Worm (Caenorhabditis elegans) whole organism, late embryonic: ENCODE measurements around the gene F42E11.3.

Experiments
- ceh-18 ChIP-seq: sonication (generic microtip); optimal IDR thresholded peaks from 2 replicates; lab custom pipeline; 2016; ENCODE audit warnings: missing genetic modification characterization, missing compliant biosample characterization
- ceh-30 ChIP-seq: fragments of 150-350 bp; optimal IDR thresholded peaks from 2 replicates; lab custom pipeline; 2014; ENCODE audit warnings: missing biosample characterization, missing genetic modification characterization
- ceh-34 ChIP-seq: sonication (generic microtip); optimal IDR thresholded peaks from 2 replicates; lab custom pipeline; 2016; ENCODE audit warnings: mild to moderate bottlenecking, missing genetic modification characterization, missing compliant biosample characterization
- dve-1 ChIP-seq: sonication (generic microtip); optimal IDR thresholded peaks from 2 replicates; lab custom pipeline; 2017; ENCODE audit warnings: antibody characterized with exemption, mild to moderate bottlenecking, missing genetic modification characterization, missing compliant biosample characterization
- hlh-30 ChIP-seq: sonication (generic microtip); optimal IDR thresholded peaks from 2 replicates; lab custom pipeline; 2017; ENCODE audit warnings: antibody characterized with exemption, missing genetic modification characterization, missing compliant biosample characterization; ENCODE audit not compliant: insufficient read depth
- lin-11 ChIP-seq: fragments of 200-800 bp; sonication (Bioruptor generic); optimal IDR thresholded peaks from 2 replicates; lab custom pipeline; 2018; ENCODE audit warnings: mild to moderate bottlenecking, missing genetic modification characterization, missing compliant biosample characterization
- pha-4 ChIP-seq: fragments of 150-350 bp; optimal IDR thresholded peaks from 2 replicates; lab custom pipeline; 2018; ENCODE audit warnings: missing biosample characterization, missing genetic modification reagents, missing genetic modification characterization
- pros-1 ChIP-seq: fragments of 150-350 bp; optimal IDR thresholded peaks from 2 replicates; lab custom pipeline; 2014; ENCODE audit warnings: missing biosample characterization, missing genetic modification reagents, missing genetic modification characterization
- unc-86 ChIP-seq: sonication (generic microtip); optimal IDR thresholded peaks from 2 replicates; lab custom pipeline; 2016; ENCODE audit warnings: missing genetic modification characterization, missing compliant biosample characterization

- TF ChIP-seq dve-1 (tag; lab: Kevin White, UChicago) (no peak), ceh-34 (tag; lab: Kevin White, UChicago) (no peak), unc-86 (tag; lab: Kevin White, UChicago) (no peak), pros-1 (tag; lab: Kevin White, UChicago) (no peak), pha-4 (tag; lab: Kevin White, UChicago) (no peak), ceh-30 (no peak), ceh-18 (tag; lab: Kevin White, UChicago) (no peak), lin-11 (tag; lab: Kevin White, UChicago) (no peak), hlh-30 (no peak)
Observed at ce11 chrX:11351856-11352255, 23.6 kb downstream of the F42E11.3 start, which contains the start of gene pgp-3.
